Worm (Caenorhabditis elegans): Measurements from ENCODE around the gene Y34F4.3.

The Y34F4.3 gene

ce11 chrIII:1028233-1028632 lies 12.3 kb upstream of the Y34F4.3 start:
- TF ChIP-seq vab-15 (tag; optimal IDR thresholded peaks at IDR 0.05) (no peak), aha-1 (tag; optimal IDR thresholded peaks at IDR 0.05) (no peak), lin-35 (GFP tag; optimal IDR thresholded peaks at IDR 0.05) (peak in 1 of 2 experiments; percentile 0), elt-2 (tag; optimal IDR thresholded peaks at IDR 0.05) (peak; percentile 42)

ce11 chrIII:1026261-1026660 lies 10.3 kb upstream of the Y34F4.3 start, which contains the start of gene clc-25:
Gene clc-25 (minus strand): TSS chrIII:1026361.
- no peak for TF ChIP-seq nhr-11 (tag; optimal IDR thresholded peaks at IDR 0.05)
- TF ChIP-seq sup-37 (GFP tag; optimal IDR thresholded peaks at IDR 0.05), result no peak
- TF ChIP-seq pax-3 (tag; optimal IDR thresholded peaks at IDR 0.05), result no peak
- no peak for TF ChIP-seq lin-35 (GFP tag; optimal IDR thresholded peaks at IDR 0.05)
- TF ChIP-seq lin-39 (tag; optimal IDR thresholded peaks at IDR 0.05), result no peak
- TF ChIP-seq fkh-4 (tag; optimal IDR thresholded peaks at IDR 0.05; ENCODE audit: borderline replicate concordance), result no peak
- TF ChIP-seq dpl-1 (GFP tag; optimal IDR thresholded peaks at IDR 0.05), result no peak
- no peak for TF ChIP-seq unc-98 (GFP tag; IDR thresholded peaks at IDR 0.05)

ce11 chrIII:1020732-1021131 lies 4.8 kb upstream of the Y34F4.3 start, which contains the start of gene clc-23:
Gene clc-23 (plus strand): TSS chrIII:1020954.
- TF ChIP-seq pax-3 (tag; optimal IDR thresholded peaks at IDR 0.05) (no peak), lin-39 (tag; optimal IDR thresholded peaks at IDR 0.05) (no peak), egl-27 (tag; optimal IDR thresholded peaks at IDR 0.05) (no peak), ets-5 (GFP tag; IDR thresholded peaks at IDR 0.05) (no peak), nhr-28 (tag; optimal IDR thresholded peaks at IDR 0.05) (no peak), sptf-1 (tag; optimal IDR thresholded peaks at IDR 0.05) (no peak), C04F5.9 (tag; optimal IDR thresholded peaks at IDR 0.05) (no peak), irx-1 (tag; optimal IDR thresholded peaks at IDR 0.05) (no peak), nhr-71 (tag; optimal IDR thresholded peaks at IDR 0.05) (no peak), zag-1 (tag; optimal IDR thresholded peaks at IDR 0.05) (no peak), alr-1 (tag; optimal IDR thresholded peaks at IDR 0.05; ENCODE audit: borderline replicate concordance) (no peak), nhr-19 (GFP tag; conservative IDR thresholded peaks at IDR 0.05) (no peak), efl-3 (GFP tag; optimal IDR thresholded peaks at IDR 0.05) (no peak), lin-14 (GFP tag; optimal IDR thresholded peaks at IDR 0.05) (no peak), nhr-12 (tag; optimal IDR thresholded peaks at IDR 0.05) (no peak), skn-1 (tag; optimal IDR thresholded peaks at IDR 0.05) (no peak), ceh-8 (GFP tag; optimal IDR thresholded peaks at IDR 0.05) (no peak), ceh-63 (GFP tag; optimal IDR thresholded peaks at IDR 0.05) (no peak)

ce11 chrIII:1009775-1010174 lies 6.2 kb downstream of the Y34F4.3 start, which contains the start of gene clc-24:
Gene clc-24 (plus strand): TSS chrIII:1010037.
- TF ChIP-seq nhr-28 (tag; optimal IDR thresholded peaks at IDR 0.05) (no peak), vab-15 (tag; optimal IDR thresholded peaks at IDR 0.05) (no peak), snu-23 (GFP tag; optimal IDR thresholded peaks at IDR 0.05) (no peak), efl-3 (GFP tag; optimal IDR thresholded peaks at IDR 0.05) (no peak), ets-5 (GFP tag; IDR thresholded peaks at IDR 0.05) (no peak)

- TF ChIP-seq xbp-1 (tag; optimal IDR thresholded peaks at IDR 0.05) (no peak), swsn-7 (tag; optimal IDR thresholded peaks at IDR 0.05) (no peak), ceh-8 (GFP tag; optimal IDR thresholded peaks at IDR 0.05) (no peak), sptf-1 (tag; optimal IDR thresholded peaks at IDR 0.05) (no peak), ceh-88 (GFP tag; IDR thresholded peaks at IDR 0.05) (no peak), efl-1 (optimal IDR thresholded peaks at IDR 0.05) (no peak), efl-1 (GFP tag; optimal IDR thresholded peaks at IDR 0.05 in 1 of 2) (no peak), grh-1 (GFP tag; IDR thresholded peaks at IDR 0.05) (no peak), zag-1 (tag; optimal IDR thresholded peaks at IDR 0.05) (no peak), egl-13 (tag; optimal IDR thresholded peaks at IDR 0.05) (no peak), C34B4.2 (tag; optimal IDR thresholded peaks at IDR 0.05) (no peak), nhr-90 (tag; optimal IDR thresholded peaks at IDR 0.05; ENCODE audit: poor library complexity) (no peak), lin-15B (tag; optimal IDR thresholded peaks at IDR 0.05) (no peak), nhr-12 (tag; optimal IDR thresholded peaks at IDR 0.05) (no peak), fkh-10 (GFP tag; optimal IDR thresholded peaks at IDR 0.05) (no peak), nhr-76 (tag; optimal IDR thresholded peaks at IDR 0.05) (no peak), nhr-47 (tag; optimal IDR thresholded peaks at IDR 0.05) (no peak), mef-2 (tag; optimal IDR thresholded peaks at IDR 0.05) (no peak), ztf-4 (tag; optimal IDR thresholded peaks at IDR 0.05) (no peak)
Observed at ce11 chrIII:1008091-1008490, 7.9 kb downstream of the Y34F4.3 start, which contains the start of gene clc-27. Gene clc-27 (plus strand): TSS chrIII:1008391.

All from whole organism, L1 larva.